Fruit fly (Drosophila melanogaster) whole organism, embryonic: Measurements from ENCODE around the gene CG32237.

Experiments used
- Asciz ChIP-seq: fragments of 200-800 bp; sonication (Bioruptor generic); optimal IDR thresholded peaks from 2 replicates; lab custom pipeline; 2017; ENCODE audit warnings: missing biosample characterization, mild to moderate bottlenecking, missing genetic modification characterization, missing genetic modification reagents
- CG10366 ChIP-seq: fragments of 200-800 bp; sonication (Bioruptor generic); IDR thresholded peaks from 2 replicates; pipeline ENCODE4 v1.3.6; 2022; ENCODE audit warnings: missing biosample characterization, missing genetic modification characterization
- CG12391 ChIP-seq: fragments of 200-800 bp; sonication (Bioruptor generic); optimal IDR thresholded peaks from 3 replicates; lab custom pipeline; 2018; ENCODE audit warnings: missing biosample characterization, mild to moderate bottlenecking, missing genetic modification characterization, moderate library complexity
- CG12744 ChIP-seq: fragments of 200-800 bp; sonication (Bioruptor generic); optimal IDR thresholded peaks from 2 replicates; lab custom pipeline; 2016; ENCODE audit warnings: missing biosample characterization, missing genetic modification characterization
- CG14441 ChIP-seq: fragments of 200-800 bp; sonication (Bioruptor generic); IDR thresholded peaks from 2 replicates; pipeline ENCODE4 v1.3.6; 2022; ENCODE audit warnings: missing biosample characterization, missing genetic modification characterization
- CG14710 ChIP-seq: fragments of 200-800 bp; sonication (Bioruptor generic); optimal IDR thresholded peaks from 3 replicates; lab custom pipeline; 2019; ENCODE audit warnings: missing biosample characterization, mild to moderate bottlenecking, missing genetic modification characterization, moderate library complexity
- CG1529 ChIP-seq: fragments of 200-800 bp; sonication (Bioruptor generic); optimal IDR thresholded peaks from 3 replicates; lab custom pipeline; 2018; ENCODE audit warnings: missing biosample characterization, missing genetic modification characterization
- CG15479 ChIP-seq: fragments of 200-800 bp; sonication (Bioruptor generic); optimal IDR thresholded peaks from 3 replicates; lab custom pipeline; 2019; ENCODE audit warnings: missing biosample characterization, mild to moderate bottlenecking, missing genetic modification characterization, moderate library complexity
- CG17361 ChIP-seq: fragments of 200-800 bp; sonication (Bioruptor generic); IDR thresholded peaks from 3 replicates; pipeline ENCODE4 v1.3.6; 2022; ENCODE audit warnings: missing biosample characterization, missing genetic modification characterization
- CG1832 ChIP-seq: fragments of 200-800 bp; sonication (Bioruptor generic); optimal IDR thresholded peaks from 2 replicates; lab custom pipeline; 2017; ENCODE audit warnings: missing biosample characterization, mild to moderate bottlenecking, missing genetic modification characterization, inconsistent platforms
- CG30403 ChIP-seq: fragments of 200-800 bp; sonication (Bioruptor generic); optimal IDR thresholded peaks from 3 replicates; lab custom pipeline; 2016; ENCODE audit warnings: missing biosample characterization, missing genetic modification characterization
- CG33213 ChIP-seq: fragments of 200-800 bp; sonication (Bioruptor generic); optimal IDR thresholded peaks from 3 replicates; lab custom pipeline; 2016; ENCODE audit warnings: missing biosample characterization, missing genetic modification characterization
- CG43689 ChIP-seq: fragments of 200-800 bp; sonication (Bioruptor generic); IDR thresholded peaks from 2 replicates; pipeline ENCODE4 v1.3.6; 2022; ENCODE audit warnings: missing biosample characterization, missing genetic modification characterization
- CG6254 ChIP-seq: fragments of 200-800 bp; sonication (Bioruptor generic); optimal IDR thresholded peaks from 3 replicates; lab custom pipeline; 2017; ENCODE audit warnings: mild to moderate bottlenecking, missing biosample characterization, missing genetic modification reagents, missing genetic modification characterization
- CG7928 ChIP-seq: fragments of 200-800 bp; sonication (Bioruptor generic); optimal IDR thresholded peaks from 2 replicates; lab custom pipeline; 2017; ENCODE audit warnings: missing biosample characterization, mild to moderate bottlenecking, missing genetic modification characterization
- CG9215 ChIP-seq: fragments of 200-800 bp; sonication (Bioruptor generic); IDR thresholded peaks from 2 replicates; pipeline ENCODE4 v1.3.6; 2022; ENCODE audit warnings: missing biosample characterization, missing genetic modification characterization
- CG9797 ChIP-seq: fragments of 200-800 bp; sonication (Bioruptor generic); optimal IDR thresholded peaks from 3 replicates; lab custom pipeline; 2018; ENCODE audit warnings: missing biosample characterization, mild to moderate bottlenecking, missing genetic modification characterization
- D19A ChIP-seq: fragments of 200-800 bp; optimal IDR thresholded peaks from 3 replicates; lab custom pipeline; 2019; ENCODE audit warnings: missing biosample characterization, mild to moderate bottlenecking, missing genetic modification characterization, moderate library complexity
- Deaf1 ChIP-seq: fragments of 200-800 bp; optimal IDR thresholded peaks from 3 replicates; lab custom pipeline; 2019; ENCODE audit warnings: missing biosample characterization, mild to moderate bottlenecking, missing genetic modification characterization, moderate library complexity
- Dip3 ChIP-seq: fragments of 200-800 bp; sonication (Bioruptor generic); optimal IDR thresholded peaks from 3 replicates; lab custom pipeline; 2016; ENCODE audit warnings: missing biosample characterization, missing genetic modification characterization
- Dref ChIP-seq: fragments of 200-800 bp; sonication (Bioruptor generic); IDR thresholded peaks from 2 replicates; pipeline ENCODE4 v1.3.6; 2022; ENCODE audit warnings: missing biosample characterization, missing genetic modification characterization
- Drgx ChIP-seq: fragments of 200-800 bp; sonication (Bioruptor generic); IDR thresholded peaks from 2 replicates; pipeline ENCODE4 v1.3.6; 2022; ENCODE audit warnings: missing biosample characterization, missing genetic modification characterization
- E2f1 ChIP-seq: fragments of 200-800 bp; sonication (Bioruptor generic); IDR thresholded peaks from 2 replicates; pipeline ENCODE4 v1.3.6; 2022; ENCODE audit warnings: missing biosample characterization, missing genetic modification characterization
- E2f2 ChIP-seq: fragments of 200-800 bp; sonication (Bioruptor generic); IDR thresholded peaks from 2 replicates; pipeline ENCODE4 v1.3.6; 2022; ENCODE audit warnings: missing biosample characterization, missing genetic modification characterization
- Gsc ChIP-seq: fragments of 200-800 bp; sonication (Bioruptor generic); IDR thresholded peaks from 2 replicates; pipeline ENCODE4 v1.3.6; 2022; ENCODE audit warnings: missing biosample characterization, missing genetic modification characterization
- HmgD ChIP-seq: fragments of 200-800 bp; sonication (Bioruptor generic); optimal IDR thresholded peaks from 3 replicates; lab custom pipeline; 2016; ENCODE audit warnings: missing biosample characterization, missing genetic modification characterization
- Hr51 ChIP-seq, 2 experiments: fragments of 200-800 bp; sonication (Bioruptor generic); optimal IDR thresholded peaks; 2 replicates in 1 of 2; 3 replicates in 1 of 2; lab custom pipeline; 2016 to 2018; ENCODE audit warnings: missing biosample characterization in 2 of 2, missing genetic modification characterization in 2 of 2, mild to moderate bottlenecking in 1 of 2, moderate library complexity in 1 of 2
- Max ChIP-seq: fragments of 200-800 bp; sonication (Bioruptor generic); optimal IDR thresholded peaks from 2 replicates; lab custom pipeline; 2016; ENCODE audit warnings: missing biosample characterization, mild to moderate bottlenecking, missing genetic modification characterization
- Mrtf ChIP-seq: fragments of 200-800 bp; sonication (Bioruptor generic); IDR thresholded peaks from 3 replicates; pipeline ENCODE4 v1.3.6; 2022; ENCODE audit warnings: missing biosample characterization, missing genetic modification characterization
- NFAT ChIP-seq: fragments of 200-800 bp; sonication (Bioruptor generic); IDR thresholded peaks from 2 replicates; pipeline ENCODE4 v1.3.6; 2022; ENCODE audit warnings: missing biosample characterization, missing genetic modification characterization
- Rfx ChIP-seq: fragments of 200-800 bp; sonication (Bioruptor generic); IDR thresholded peaks from 2 replicates; pipeline ENCODE4 v1.3.6; 2022; ENCODE audit warnings: missing biosample characterization, missing genetic modification characterization
- Sin3A ChIP-seq: fragments of >200 bp; optimal IDR thresholded peaks from 2 replicates; lab custom pipeline; 2018
- Sox102F ChIP-seq: fragments of 200-800 bp; sonication (Bioruptor generic); optimal IDR thresholded peaks from 2 replicates; lab custom pipeline; 2018; ENCODE audit warnings: missing biosample characterization, mild to moderate bottlenecking, missing genetic modification characterization, moderate library complexity
- Spps ChIP-seq: fragments of 200-800 bp; sonication (Bioruptor generic); optimal IDR thresholded peaks from 2 replicates; lab custom pipeline; 2018; ENCODE audit warnings: missing biosample characterization, mild to moderate bottlenecking, missing genetic modification characterization
- Vsx1 ChIP-seq: fragments of 200-800 bp; sonication (Bioruptor generic); optimal IDR thresholded peaks from 2 replicates; lab custom pipeline; 2017; ENCODE audit warnings: missing biosample characterization, mild to moderate bottlenecking, missing genetic modification characterization, missing genetic modification reagents
- ase ChIP-seq: fragments of 200-800 bp; sonication (Bioruptor generic); IDR thresholded peaks from 3 replicates; pipeline ENCODE4 v1.3.6; 2022; ENCODE audit warnings: missing biosample characterization, missing genetic modification characterization
- bab2 ChIP-seq: fragments of 200-800 bp; sonication (Bioruptor generic); optimal IDR thresholded peaks from 2 replicates; lab custom pipeline; 2016; ENCODE audit warnings: missing biosample characterization, missing genetic modification characterization
- br ChIP-seq: fragments of >200 bp; optimal IDR thresholded peaks from 2 replicates; lab custom pipeline; 2017
- dimm ChIP-seq: fragments of 200-800 bp; sonication (Bioruptor generic); IDR thresholded peaks from 2 replicates; pipeline ENCODE4 v1.3.6; 2022; ENCODE audit warnings: missing biosample characterization, missing genetic modification characterization
- ftz-f1 ChIP-seq: fragments of 200-800 bp; sonication (Bioruptor generic); optimal IDR thresholded peaks from 2 replicates; lab custom pipeline; 2016; ENCODE audit warnings: missing biosample characterization, missing genetic modification characterization
- gcm2 ChIP-seq: fragments of 200-800 bp; sonication (Bioruptor generic); optimal IDR thresholded peaks from 2 replicates; lab custom pipeline; 2016; ENCODE audit warnings: missing biosample characterization, missing genetic modification characterization
- gsb ChIP-seq: fragments of 200-800 bp; sonication (Bioruptor generic); IDR thresholded peaks from 2 replicates; pipeline ENCODE4 v1.3.6; 2022; ENCODE audit warnings: missing biosample characterization, missing genetic modification characterization
- kni ChIP-seq: fragments of 200-800 bp; sonication (Bioruptor generic); optimal IDR thresholded peaks from 3 replicates; lab custom pipeline; 2017; ENCODE audit warnings: mild to moderate bottlenecking, missing biosample characterization, missing genetic modification reagents, missing genetic modification characterization
- lbe ChIP-seq: fragments of 200-800 bp; sonication (Bioruptor generic); optimal IDR thresholded peaks from 2 replicates; lab custom pipeline; 2016; ENCODE audit warnings: missing biosample characterization, mild to moderate bottlenecking, missing genetic modification characterization
- luna ChIP-seq: fragments of 200-800 bp; sonication (Bioruptor generic); optimal IDR thresholded peaks from 2 replicates; lab custom pipeline; 2016; ENCODE audit warnings: missing biosample characterization, missing genetic modification characterization
- mirr ChIP-seq: fragments of 200-800 bp; sonication (Bioruptor generic); optimal IDR thresholded peaks from 3 replicates; lab custom pipeline; 2018; ENCODE audit warnings: missing biosample characterization, mild to moderate bottlenecking, missing genetic modification characterization
- nau ChIP-seq: fragments of 200-800 bp; sonication (Bioruptor generic); optimal IDR thresholded peaks from 3 replicates; lab custom pipeline; 2017; ENCODE audit warnings: missing biosample characterization, mild to moderate bottlenecking, missing genetic modification characterization, missing genetic modification reagents
- otp ChIP-seq: fragments of 200-800 bp; sonication (Bioruptor generic); IDR thresholded peaks from 3 replicates; pipeline ENCODE4, ENCODE4 v1.3.6; 2022; ENCODE audit warnings: missing biosample characterization, missing genetic modification characterization
- pnt ChIP-seq: fragments of 200-800 bp; sonication (Bioruptor generic); optimal IDR thresholded peaks from 3 replicates; lab custom pipeline; 2016; ENCODE audit warnings: missing biosample characterization, missing genetic modification characterization
- sqz ChIP-seq: fragments of 200-800 bp; sonication (Bioruptor generic); optimal IDR thresholded peaks from 3 replicates; lab custom pipeline; 2018; ENCODE audit warnings: missing biosample characterization, mild to moderate bottlenecking, missing genetic modification characterization
- trem ChIP-seq: fragments of 200-800 bp; optimal IDR thresholded peaks from 3 replicates; lab custom pipeline; 2019; ENCODE audit warnings: missing biosample characterization, mild to moderate bottlenecking, missing genetic modification characterization, moderate library complexity
- ttk ChIP-seq: fragments of 200-800 bp; sonication (Bioruptor generic); IDR thresholded peaks from 2 replicates; pipeline ENCODE4 v2.1.2; 2022; ENCODE audit warnings: missing biosample characterization, missing genetic modification characterization
- wdn ChIP-seq: fragments of 200-800 bp; sonication (Bioruptor generic); IDR thresholded peaks from 2 replicates; pipeline ENCODE4 v1.3.6; 2022; ENCODE audit warnings: missing biosample characterization, missing genetic modification characterization

Gene CG32237

DNA sequence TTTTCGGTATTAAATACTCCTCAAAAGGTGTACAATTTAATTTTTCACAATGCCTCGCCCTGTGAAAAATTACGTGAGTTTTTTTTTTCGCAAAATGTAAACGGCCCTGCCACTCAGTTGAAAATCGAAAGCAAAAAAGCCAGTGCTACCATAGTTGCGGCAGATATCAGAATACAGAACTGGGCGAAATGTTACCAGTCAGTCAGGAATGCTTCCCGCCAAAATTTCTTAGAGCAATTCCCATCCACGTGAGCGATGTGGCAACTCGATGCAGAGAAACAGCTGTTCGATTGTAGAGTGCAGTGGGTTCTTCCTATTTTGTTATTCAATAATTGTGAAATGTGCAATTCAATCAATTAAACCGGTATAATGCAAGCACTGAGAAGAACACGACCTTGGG is 26.7 kb downstream of the CG32237 start, which contains the start of the genes Dhc64C and LeuRS-m (continued):
- TF ChIP-seq E2f2 (GFP tag; lab: Robert Waterston, UW) (peak; percentile 86), CG9215 (GFP tag; lab: Robert Waterston, UW) (no peak), trem (tag; lab: Kevin White, UChicago) (peak; percentile 86), otp (GFP tag; lab: Robert Waterston, UW) (0 out of 3 replicates have a peak, but pooled peaks have one; percentile 18), CG17361 (no peak), kni (GFP tag; lab: Kevin White, UChicago) (peak; percentile 17), Drgx (GFP tag; lab: Robert Waterston, UW) (no peak), HmgD (GFP tag; lab: Kevin White, UChicago) (peak; percentile 89), E2f1 (GFP tag; lab: Robert Waterston, UW) (peak; percentile 100), CG1529 (GFP tag; lab: Kevin White, UChicago) (no peak), CG9797 (GFP tag; lab: Kevin White, UChicago) (peak; percentile 42), ase (GFP tag; lab: Robert Waterston, UW) (no peak), Mrtf (GFP tag; lab: Robert Waterston, UW) (no peak), Max (GFP tag; lab: Kevin White, UChicago) (peak; percentile 16), mirr (peak; percentile 22), CG10366 (GFP tag; lab: Robert Waterston, UW) (no peak), CG33213 (GFP tag; lab: Kevin White, UChicago) (no peak), Dip3 (GFP tag; lab: Kevin White, UChicago) (peak; percentile 13), dimm (no peak), Spps (tag; lab: Kevin White, UChicago) (no peak), Gsc (no peak), CG30403 (GFP tag; lab: Kevin White, UChicago) (peak; percentile 27), NFAT (GFP tag; lab: Robert Waterston, UW) (no peak), pnt (GFP tag; lab: Kevin White, UChicago) (no peak), Rfx (GFP tag; lab: Robert Waterston, UW) (peak; percentile 69), Sox102F (GFP tag; lab: Kevin White, UChicago) (no peak), br (lab: Kevin White, UChicago) (no peak), Hr51 (GFP tag; optimal IDR thresholded peaks at IDR 0.05; lab: Kevin White, UChicago) (peak in 1 of 2 experiments; percentile 3), CG7928 (GFP tag; lab: Kevin White, UChicago) (no peak), Deaf1 (tag; lab: Kevin White, UChicago) (no peak), D19A (tag; lab: Kevin White, UChicago) (peak; percentile 81), gsb (GFP tag; lab: Robert Waterston, UW) (no peak), CG12744 (no peak), ftz-f1 (GFP tag; lab: Kevin White, UChicago) (peak; percentile 19), CG14441 (no peak), Sin3A (peak; percentile 78), Asciz (GFP tag; lab: Kevin White, UChicago) (no peak), ttk (GFP tag; lab: Robert Waterston, UW) (no peak), luna (no peak), nau (GFP tag; lab: Kevin White, UChicago) (no peak), CG12391 (peak; percentile 46), gcm2 (GFP tag; lab: Kevin White, UChicago) (no peak), lbe (GFP tag; lab: Kevin White, UChicago) (no peak), CG43689 (GFP tag; lab: Robert Waterston, UW) (no peak), CG15479 (GFP tag; lab: Kevin White, UChicago) (peak; percentile 15), CG1832 (GFP tag; lab: Kevin White, UChicago) (no peak), sqz (no peak), Dref (GFP tag; lab: Robert Waterston, UW) (peak; percentile 90), CG14710 (tag; lab: Kevin White, UChicago) (peak; percentile 54), wdn (GFP tag; lab: Robert Waterston, UW) (no peak), Vsx1 (GFP tag; lab: Kevin White, UChicago) (no peak), bab2 (GFP tag; lab: Kevin White, UChicago) (no peak), CG6254 (no peak)
